Fruit fly (Drosophila melanogaster) whole organism, embryonic: ENCODE results near the gene vas.
A peak's percentile ranks its signal among the peaks of the same experiment; 100 is the strongest.

Experiments used
- Ada2b ChIP-seq: fragments of 200-800 bp; sonication (Bioruptor generic); IDR thresholded peaks from 2 replicates; pipeline ENCODE4 v1.3.6; 2022; ENCODE audit warnings: missing biosample characterization, missing genetic modification characterization
- Bdp1 ChIP-seq: fragments of 200-800 bp; sonication (Bioruptor generic); optimal IDR thresholded peaks from 3 replicates; lab custom pipeline; 2016; ENCODE audit warnings: missing biosample characterization, missing genetic modification characterization
- Blimp-1 ChIP-seq: fragments of 200-800 bp; sonication (Bioruptor generic); optimal IDR thresholded peaks from 3 replicates; lab custom pipeline; 2018; ENCODE audit warnings: missing biosample characterization, missing genetic modification characterization, mild to moderate bottlenecking, moderate library complexity, missing genetic modification reagents
- CG10366 ChIP-seq: fragments of 200-800 bp; sonication (Bioruptor generic); IDR thresholded peaks from 2 replicates; pipeline ENCODE4 v1.3.6; 2022; ENCODE audit warnings: missing biosample characterization, missing genetic modification characterization
- CG10462 ChIP-seq: fragments of 200-800 bp; sonication (Bioruptor generic); optimal IDR thresholded peaks from 2 replicates; lab custom pipeline; 2016; ENCODE audit warnings: missing biosample characterization, missing genetic modification characterization
- CG10565 ChIP-seq: fragments of 200-800 bp; sonication (Bioruptor generic); optimal IDR thresholded peaks from 3 replicates; lab custom pipeline; 2016; ENCODE audit warnings: missing biosample characterization, mild to moderate bottlenecking, missing genetic modification characterization
- CG10959 ChIP-seq: fragments of 200-800 bp; sonication (Bioruptor generic); IDR thresholded peaks from 2 replicates; pipeline ENCODE4 v1.3.6; 2022; ENCODE audit warnings: missing biosample characterization, missing genetic modification characterization
- CG11247 ChIP-seq: fragments of 200-800 bp; sonication (Bioruptor generic); IDR thresholded peaks from 2 replicates; pipeline ENCODE4 v1.3.6; 2022; ENCODE audit warnings: missing biosample characterization, missing genetic modification characterization
- CG11695 ChIP-seq: fragments of 200-800 bp; sonication (Bioruptor generic); IDR thresholded peaks from 3 replicates; pipeline ENCODE4 v1.3.6; 2022; ENCODE audit warnings: missing biosample characterization, missing genetic modification characterization
- CG11696 ChIP-seq: fragments of 200-800 bp; sonication (Bioruptor generic); IDR thresholded peaks from 2 replicates; pipeline ENCODE4 v1.3.6; 2022; ENCODE audit warnings: missing biosample characterization, missing genetic modification characterization
- CG12155 ChIP-seq: fragments of 200-800 bp; sonication (Bioruptor generic); optimal IDR thresholded peaks from 3 replicates; lab custom pipeline; 2016; ENCODE audit warnings: missing biosample characterization, missing genetic modification characterization
- CG17385 ChIP-seq: fragments of 200-800 bp; sonication (Bioruptor generic); optimal IDR thresholded peaks from 3 replicates; lab custom pipeline; 2018; ENCODE audit warnings: missing biosample characterization, mild to moderate bottlenecking, missing genetic modification characterization
- CG2712 ChIP-seq: fragments of 200-800 bp; optimal IDR thresholded peaks from 3 replicates; lab custom pipeline; 2019; ENCODE audit warnings: missing biosample characterization, mild to moderate bottlenecking, missing genetic modification characterization, moderate library complexity
- CG32767 ChIP-seq: fragments of 200-800 bp; sonication (Bioruptor generic); IDR thresholded peaks from 2 replicates; pipeline ENCODE4 v1.3.6; 2022; ENCODE audit warnings: missing biosample characterization, missing genetic modification characterization
- CG33557 ChIP-seq: fragments of 200-800 bp; sonication (Bioruptor generic); optimal IDR thresholded peaks from 2 replicates; lab custom pipeline; 2019; ENCODE audit warnings: missing biosample characterization, mild to moderate bottlenecking, missing genetic modification characterization, moderate library complexity
- CG34376 ChIP-seq: fragments of 200-800 bp; sonication (Bioruptor generic); optimal IDR thresholded peaks from 2 replicates; lab custom pipeline; 2018; ENCODE audit warnings: missing biosample characterization, mild to moderate bottlenecking, missing genetic modification characterization
- CG4707 ChIP-seq: fragments of 200-800 bp; sonication (Bioruptor generic); optimal IDR thresholded peaks from 2 replicates; lab custom pipeline; 2018; ENCODE audit warnings: missing biosample characterization, mild to moderate bottlenecking, missing genetic modification characterization, moderate library complexity
- CG6654 ChIP-seq: fragments of 200-800 bp; sonication (Bioruptor generic); optimal IDR thresholded peaks from 2 replicates; lab custom pipeline; 2017; ENCODE audit warnings: missing biosample characterization, mild to moderate bottlenecking, missing genetic modification characterization
- CG6791 ChIP-seq: fragments of 200-800 bp; sonication (Bioruptor generic); IDR thresholded peaks from 3 replicates; pipeline ENCODE4 v1.3.6; 2022; ENCODE audit warnings: missing biosample characterization, missing genetic modification characterization; ENCODE audit not compliant: partially characterized antibody
- CG7556 ChIP-seq: fragments of 200-800 bp; sonication (Bioruptor generic); optimal IDR thresholded peaks from 2 replicates; lab custom pipeline; 2017; ENCODE audit warnings: missing biosample characterization, mild to moderate bottlenecking, missing genetic modification characterization
- CG7786 ChIP-seq: fragments of 200-800 bp; sonication (Bioruptor generic); optimal IDR thresholded peaks from 2 replicates; lab custom pipeline; 2016; ENCODE audit warnings: missing biosample characterization, missing genetic modification characterization
- CG7963 ChIP-seq: fragments of 200-800 bp; sonication (Bioruptor generic); IDR thresholded peaks from 3 replicates; pipeline ENCODE4 v1.3.6; 2022; ENCODE audit warnings: missing biosample characterization, missing genetic modification characterization; ENCODE audit not compliant: partially characterized antibody
- CG8924 ChIP-seq: fragments of 200-800 bp; optimal IDR thresholded peaks from 3 replicates; lab custom pipeline; 2019; ENCODE audit warnings: missing biosample characterization, mild to moderate bottlenecking, missing genetic modification characterization, moderate library complexity
- CTCF ChIP-seq: fragments of 200-800 bp; sonication (Bioruptor generic); optimal IDR thresholded peaks from 2 replicates; lab custom pipeline; 2017; ENCODE audit warnings: missing biosample characterization, mild to moderate bottlenecking, missing genetic modification characterization, moderate library complexity
- Chrac-16 ChIP-seq: fragments of 200-800 bp; sonication (Bioruptor generic); optimal IDR thresholded peaks from 3 replicates; lab custom pipeline; 2016; ENCODE audit warnings: missing biosample characterization, missing genetic modification characterization
- D19A ChIP-seq: fragments of 200-800 bp; optimal IDR thresholded peaks from 3 replicates; lab custom pipeline; 2019; ENCODE audit warnings: missing biosample characterization, mild to moderate bottlenecking, missing genetic modification characterization, moderate library complexity
- Dek ChIP-seq: fragments of 200-800 bp; sonication (Bioruptor generic); optimal IDR thresholded peaks from 3 replicates; lab custom pipeline; 2019; ENCODE audit warnings: missing biosample characterization, mild to moderate bottlenecking, missing genetic modification characterization, moderate library complexity
- Dip3 ChIP-seq: fragments of 200-800 bp; sonication (Bioruptor generic); optimal IDR thresholded peaks from 3 replicates; lab custom pipeline; 2016; ENCODE audit warnings: missing biosample characterization, missing genetic modification characterization
- Dref ChIP-seq: fragments of 200-800 bp; sonication (Bioruptor generic); IDR thresholded peaks from 2 replicates; pipeline ENCODE4 v1.3.6; 2022; ENCODE audit warnings: missing biosample characterization, missing genetic modification characterization
- Fer1 ChIP-seq: fragments of 200-800 bp; sonication (Bioruptor generic); optimal IDR thresholded peaks from 2 replicates; lab custom pipeline; 2017; ENCODE audit warnings: missing biosample characterization, mild to moderate bottlenecking, missing genetic modification characterization
- HmgZ ChIP-seq: fragments of 200-800 bp; sonication (Bioruptor generic); optimal IDR thresholded peaks from 2 replicates; lab custom pipeline; 2018; ENCODE audit warnings: missing biosample characterization, mild to moderate bottlenecking, missing genetic modification characterization
- Hr39 ChIP-seq: fragments of >200 bp; optimal IDR thresholded peaks from 2 replicates; lab custom pipeline; 2017
- Hr51 ChIP-seq, 2 experiments: fragments of 200-800 bp; sonication (Bioruptor generic); optimal IDR thresholded peaks; 2 replicates in 1 of 2; 3 replicates in 1 of 2; lab custom pipeline; 2016 to 2018; ENCODE audit warnings: missing biosample characterization in 2 of 2, missing genetic modification characterization in 2 of 2, mild to moderate bottlenecking in 1 of 2, moderate library complexity in 1 of 2
- Meics ChIP-seq: fragments of 200-800 bp; sonication (Bioruptor generic); optimal IDR thresholded peaks from 2 replicates; lab custom pipeline; 2017; ENCODE audit warnings: missing biosample characterization, mild to moderate bottlenecking, missing genetic modification characterization
- Mes4 ChIP-seq: fragments of 200-800 bp; sonication (Bioruptor generic); optimal IDR thresholded peaks from 2 replicates; lab custom pipeline; 2016; ENCODE audit warnings: missing biosample characterization, missing genetic modification characterization
- NFAT ChIP-seq: fragments of 200-800 bp; sonication (Bioruptor generic); IDR thresholded peaks from 2 replicates; pipeline ENCODE4 v1.3.6; 2022; ENCODE audit warnings: missing biosample characterization, missing genetic modification characterization
- Opbp ChIP-seq: fragments of 200-800 bp; sonication (Bioruptor generic); IDR thresholded peaks from 3 replicates; pipeline ENCODE4 v1.3.6; 2022; ENCODE audit warnings: missing biosample characterization, missing genetic modification characterization; ENCODE audit not compliant: partially characterized antibody
- Ptx1 ChIP-seq: fragments of 200-800 bp; sonication (Bioruptor generic); IDR thresholded peaks from 2 replicates; pipeline ENCODE4 v1.3.6; 2022; ENCODE audit warnings: missing biosample characterization, missing genetic modification characterization
- cwo ChIP-seq: fragments of 200-800 bp; sonication (Bioruptor generic); optimal IDR thresholded peaks from 3 replicates; lab custom pipeline; 2017; ENCODE audit warnings: missing biosample characterization, missing genetic modification characterization, mild to moderate bottlenecking, moderate library complexity, missing genetic modification reagents
- danr ChIP-seq: fragments of 200-800 bp; sonication (Bioruptor generic); IDR thresholded peaks from 2 replicates; pipeline ENCODE4 v1.3.6; 2022; ENCODE audit warnings: missing biosample characterization, missing genetic modification characterization
- exex ChIP-seq: fragments of 200-800 bp; sonication (Bioruptor generic); optimal IDR thresholded peaks from 4 replicates; lab custom pipeline; 2018; ENCODE audit warnings: missing biosample characterization, mild to moderate bottlenecking, missing genetic modification characterization, moderate library complexity
- inv ChIP-seq: fragments of 200-800 bp; sonication (Bioruptor generic); IDR thresholded peaks from 2 replicates; pipeline ENCODE4 v1.3.6; 2022; ENCODE audit warnings: missing biosample characterization, missing genetic modification characterization; ENCODE audit not compliant: partially characterized antibody
- jing ChIP-seq: fragments of 200-800 bp; sonication (Bioruptor generic); optimal IDR thresholded peaks from 2 replicates; lab custom pipeline; 2018; ENCODE audit warnings: missing biosample characterization, mild to moderate bottlenecking, missing genetic modification characterization
- lmd ChIP-seq: fragments of 200-800 bp; sonication (Bioruptor generic); IDR thresholded peaks from 2 replicates; pipeline ENCODE4 v1.3.6; 2022; ENCODE audit warnings: missing biosample characterization, missing genetic modification characterization
- nau ChIP-seq: fragments of 200-800 bp; sonication (Bioruptor generic); optimal IDR thresholded peaks from 3 replicates; lab custom pipeline; 2017; ENCODE audit warnings: missing biosample characterization, mild to moderate bottlenecking, missing genetic modification characterization, missing genetic modification reagents
- org-1 ChIP-seq: fragments of 200-800 bp; sonication (Bioruptor generic); optimal IDR thresholded peaks from 2 replicates; lab custom pipeline; 2017; ENCODE audit warnings: missing biosample characterization, missing genetic modification characterization
- shn ChIP-seq: fragments of 200-800 bp; sonication (Bioruptor generic); optimal IDR thresholded peaks from 3 replicates; lab custom pipeline; 2016; ENCODE audit warnings: missing biosample characterization, missing genetic modification characterization
- sima ChIP-seq: fragments of 200-800 bp; sonication (Bioruptor generic); optimal IDR thresholded peaks from 2 replicates; lab custom pipeline; 2016; ENCODE audit warnings: missing biosample characterization, missing genetic modification characterization
- slp2 ChIP-seq: fragments of 200-800 bp; sonication (Bioruptor generic); optimal IDR thresholded peaks from 2 replicates; lab custom pipeline; 2016; ENCODE audit warnings: missing biosample characterization, missing genetic modification characterization
- sqz ChIP-seq: fragments of 200-800 bp; sonication (Bioruptor generic); optimal IDR thresholded peaks from 3 replicates; lab custom pipeline; 2018; ENCODE audit warnings: missing biosample characterization, mild to moderate bottlenecking, missing genetic modification characterization

Gene vas

DNA sequence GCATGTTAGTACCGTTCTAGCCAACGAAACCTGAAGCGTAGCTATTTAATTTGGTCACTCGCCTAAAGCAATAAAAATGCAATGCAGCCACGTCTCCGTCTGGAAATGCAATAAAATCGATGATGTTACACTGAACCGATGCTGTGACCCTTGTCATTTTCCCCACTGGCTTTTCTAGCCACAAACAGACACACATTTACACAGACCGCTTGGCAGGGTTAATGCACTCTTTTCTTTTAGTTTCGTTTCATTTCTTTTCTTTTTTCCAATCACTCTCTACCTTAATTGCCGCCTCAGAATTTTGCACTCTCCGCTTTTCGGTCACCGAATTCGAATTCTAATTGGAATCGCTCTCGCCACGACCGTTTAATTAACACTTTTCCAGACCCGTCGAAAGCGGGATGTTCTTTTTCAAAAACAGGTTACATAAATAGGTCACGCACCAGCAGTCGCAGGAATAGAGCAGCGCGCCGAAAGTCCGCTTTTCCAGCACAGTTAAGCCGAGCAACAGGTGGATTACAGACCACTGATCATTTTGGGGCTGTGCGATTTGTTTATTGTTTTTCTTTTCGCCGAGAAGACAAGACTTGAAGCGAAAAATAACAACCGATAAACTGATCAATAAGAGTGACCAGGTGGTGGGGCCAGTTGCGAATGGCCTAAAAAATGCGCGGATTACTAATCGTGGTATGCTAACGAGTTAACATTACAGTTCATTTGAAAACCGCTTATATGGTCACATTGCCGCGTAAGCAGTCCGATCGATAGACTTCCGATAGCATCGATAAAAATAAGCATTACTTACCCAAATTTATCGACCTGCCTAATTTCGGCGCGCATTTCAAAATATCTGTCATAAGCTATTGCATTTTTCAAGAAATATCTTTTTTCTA lies 4.0 kb upstream of the vas start, which contains the start of gene ck (continued):
- TF ChIP-seq Opbp (GFP tag; lab: Robert Waterston, UW), result peak; percentile 68; the same call in 2 of the 3 replicates
- no peak for TF ChIP-seq CG17385 (GFP tag; lab: Kevin White, UChicago)
- TF ChIP-seq CG2712 (tag; lab: Kevin White, UChicago), result peak; percentile 18
- peak; percentile 47 for TF ChIP-seq CG12155 (GFP tag; lab: Kevin White, UChicago)
- no peak for TF ChIP-seq Hr39
- no peak for TF ChIP-seq CG7786
- TF ChIP-seq CG33557 (GFP tag; lab: Kevin White, UChicago), result no peak
- TF ChIP-seq CG11695 (GFP tag; lab: Robert Waterston, UW), result no peak
- TF ChIP-seq CG10959, result no peak
- no peak for TF ChIP-seq Mes4
- TF ChIP-seq CG6791 (GFP tag; lab: Robert Waterston, UW), result peak; percentile 85
- no peak for TF ChIP-seq NFAT
- TF ChIP-seq lmd, result no peak
- no peak for TF ChIP-seq D19A
- TF ChIP-seq inv, result peak; percentile 59; the same call in 1 of the 2 replicates
- no peak for TF ChIP-seq cwo (GFP tag; lab: Kevin White, UChicago)
- peak; percentile 54 for TF ChIP-seq HmgZ
- TF ChIP-seq CG7556, result no peak
- no peak for TF ChIP-seq Ada2b (GFP tag; lab: Robert Waterston, UW)
- TF ChIP-seq CG6654 (GFP tag; lab: Kevin White, UChicago), result no peak
- TF ChIP-seq CTCF (GFP tag; lab: Kevin White, UChicago), result no peak
- TF ChIP-seq Meics (GFP tag; lab: Kevin White, UChicago), result no peak
- TF ChIP-seq Bdp1 (GFP tag; lab: Kevin White, UChicago), result no peak
- no peak for TF ChIP-seq CG11247 (GFP tag; lab: Robert Waterston, UW)
- TF ChIP-seq jing, result no peak
- TF ChIP-seq exex (tag; lab: Kevin White, UChicago), result peak; percentile 2
- TF ChIP-seq slp2 (GFP tag; lab: Kevin White, UChicago), result no peak
- TF ChIP-seq Chrac-16 (GFP tag; lab: Kevin White, UChicago), result no peak
- no peak for TF ChIP-seq CG10565 (GFP tag; lab: Kevin White, UChicago)
- no peak for TF ChIP-seq Dip3 (GFP tag; lab: Kevin White, UChicago)
- no peak for TF ChIP-seq nau (GFP tag; lab: Kevin White, UChicago)
- no peak for TF ChIP-seq shn (GFP tag; lab: Kevin White, UChicago)
- TF ChIP-seq danr (GFP tag; lab: Robert Waterston, UW), result no peak
- TF ChIP-seq org-1, result no peak
- peak; percentile 2 for TF ChIP-seq CG34376 (GFP tag; lab: Kevin White, UChicago)
- no peak for TF ChIP-seq Dek (tag; lab: Kevin White, UChicago)
- TF ChIP-seq CG4707, result no peak
- no peak for TF ChIP-seq sqz
- no peak for TF ChIP-seq Ptx1 (GFP tag; lab: Robert Waterston, UW)
- no peak for TF ChIP-seq CG32767 (GFP tag; lab: Robert Waterston, UW)
- peak; percentile 42 for TF ChIP-seq CG8924 (tag; lab: Kevin White, UChicago)
- TF ChIP-seq Dref (GFP tag; lab: Robert Waterston, UW), result peak; percentile 85
- no peak for TF ChIP-seq sima
- TF ChIP-seq Fer1 (GFP tag; lab: Kevin White, UChicago), result peak; percentile 0
- TF ChIP-seq Hr51 (GFP tag; optimal IDR thresholded peaks at IDR 0.05; lab: Kevin White, UChicago), result no peak
- no peak for TF ChIP-seq CG11696 (GFP tag; lab: Robert Waterston, UW)
- TF ChIP-seq Blimp-1 (GFP tag; lab: Kevin White, UChicago), result no peak
- no peak for TF ChIP-seq CG10462 (GFP tag; lab: Kevin White, UChicago)
- TF ChIP-seq CG10366 (GFP tag; lab: Robert Waterston, UW), result no peak
- peak; percentile 78 for TF ChIP-seq CG7963 (GFP tag; lab: Robert Waterston, UW)
